Fruit fly (Drosophila melanogaster) whole organism, embryonic: ENCODE data around the gene Rab23.

Source experiments
- Ada2b ChIP-seq: fragments of 200-800 bp; sonication (Bioruptor generic); IDR thresholded peaks from 2 replicates; pipeline ENCODE4 v1.3.6; 2022; ENCODE audit warnings: missing biosample characterization, missing genetic modification characterization
- BEAF-32 ChIP-seq: fragments of 200-800 bp; sonication (Bioruptor generic); optimal IDR thresholded peaks from 3 replicates; lab custom pipeline; 2017; ENCODE audit warnings: missing biosample characterization, missing genetic modification characterization, mild to moderate bottlenecking, moderate library complexity, missing genetic modification reagents
- CG10366 ChIP-seq: fragments of 200-800 bp; sonication (Bioruptor generic); IDR thresholded peaks from 2 replicates; pipeline ENCODE4 v1.3.6; 2022; ENCODE audit warnings: missing biosample characterization, missing genetic modification characterization
- CG10462 ChIP-seq: fragments of 200-800 bp; sonication (Bioruptor generic); optimal IDR thresholded peaks from 2 replicates; lab custom pipeline; 2016; ENCODE audit warnings: missing biosample characterization, missing genetic modification characterization
- CG11695 ChIP-seq: fragments of 200-800 bp; sonication (Bioruptor generic); IDR thresholded peaks from 3 replicates; pipeline ENCODE4 v1.3.6; 2022; ENCODE audit warnings: missing biosample characterization, missing genetic modification characterization
- CG12219 ChIP-seq: fragments of 200-800 bp; sonication (Bioruptor generic); optimal IDR thresholded peaks from 3 replicates; lab custom pipeline; 2018; ENCODE audit warnings: missing biosample characterization, mild to moderate bottlenecking, missing genetic modification characterization
- CG12769 ChIP-seq: fragments of 200-800 bp; sonication (Bioruptor generic); optimal IDR thresholded peaks from 2 replicates; lab custom pipeline; 2019; ENCODE audit warnings: missing biosample characterization, mild to moderate bottlenecking, missing genetic modification characterization, moderate library complexity
- CG14710 ChIP-seq: fragments of 200-800 bp; sonication (Bioruptor generic); optimal IDR thresholded peaks from 3 replicates; lab custom pipeline; 2019; ENCODE audit warnings: missing biosample characterization, mild to moderate bottlenecking, missing genetic modification characterization, moderate library complexity
- CG14860 ChIP-seq: fragments of 200-800 bp; sonication (Bioruptor generic); IDR thresholded peaks from 3 replicates; pipeline ENCODE4 v1.3.6; 2022; ENCODE audit warnings: missing biosample characterization, missing genetic modification characterization; ENCODE audit not compliant: partially characterized antibody
- CG1603 ChIP-seq: fragments of 200-800 bp; sonication (Bioruptor generic); optimal IDR thresholded peaks from 2 replicates; lab custom pipeline; 2019; ENCODE audit warnings: missing biosample characterization, mild to moderate bottlenecking, missing genetic modification characterization, moderate library complexity
- CG17802 ChIP-seq: fragments of 200-800 bp; sonication (Bioruptor generic); optimal IDR thresholded peaks from 2 replicates; lab custom pipeline; 2018; ENCODE audit warnings: missing biosample characterization, mild to moderate bottlenecking, missing genetic modification characterization, moderate library complexity
- CG18011 ChIP-seq: fragments of 200-800 bp; sonication (Bioruptor generic); optimal IDR thresholded peaks from 2 replicates; lab custom pipeline; 2017; ENCODE audit warnings: missing biosample characterization, missing genetic modification characterization, mild to moderate bottlenecking, moderate library complexity, missing genotype
- CG3163 ChIP-seq: fragments of 200-800 bp; sonication (Bioruptor generic); optimal IDR thresholded peaks from 3 replicates; lab custom pipeline; 2016; ENCODE audit warnings: missing biosample characterization, missing genetic modification characterization
- CG4707 ChIP-seq: fragments of 200-800 bp; sonication (Bioruptor generic); optimal IDR thresholded peaks from 2 replicates; lab custom pipeline; 2018; ENCODE audit warnings: missing biosample characterization, mild to moderate bottlenecking, missing genetic modification characterization, moderate library complexity
- CG7271 ChIP-seq: fragments of 200-800 bp; sonication (Bioruptor generic); optimal IDR thresholded peaks from 2 replicates; lab custom pipeline; 2018; ENCODE audit warnings: missing biosample characterization, mild to moderate bottlenecking, missing genetic modification characterization, moderate library complexity
- CG8359 ChIP-seq: fragments of 200-800 bp; sonication (Bioruptor generic); optimal IDR thresholded peaks from 2 replicates; lab custom pipeline; 2017; ENCODE audit warnings: missing biosample characterization, mild to moderate bottlenecking, missing genetic modification characterization, borderline replicate concordance
- CG8765 ChIP-seq: fragments of 200-800 bp; sonication (Bioruptor generic); IDR thresholded peaks from 2 replicates; pipeline ENCODE4 v1.3.6; 2022; ENCODE audit warnings: missing biosample characterization, missing genetic modification characterization
- CG9797 ChIP-seq: fragments of 200-800 bp; sonication (Bioruptor generic); optimal IDR thresholded peaks from 3 replicates; lab custom pipeline; 2018; ENCODE audit warnings: missing biosample characterization, mild to moderate bottlenecking, missing genetic modification characterization
- CG9876 ChIP-seq: fragments of 200-800 bp; sonication (Bioruptor generic); optimal IDR thresholded peaks from 2 replicates; lab custom pipeline; 2016; ENCODE audit warnings: missing biosample characterization, missing genetic modification characterization
- Camta ChIP-seq: fragments of 200-800 bp; sonication (Bioruptor generic); optimal IDR thresholded peaks from 2 replicates; lab custom pipeline; 2016; ENCODE audit warnings: missing biosample characterization, missing genetic modification characterization
- D ChIP-seq, 2 experiments: fragments of 200-800 bp in 1 of 2; fragments of >200 bp in 1 of 2; sonication (Bioruptor generic) in 1 of 2; optimal IDR thresholded peaks; 2 replicates in 1 of 2; 3 replicates in 1 of 2; lab custom pipeline; 2017; ENCODE audit warnings: mild to moderate bottlenecking in 1 of 2, missing biosample characterization in 1 of 2, missing genetic modification characterization in 1 of 2, missing genetic modification reagents in 1 of 2
- Dad ChIP-seq: fragments of 200-800 bp; sonication (Bioruptor generic); optimal IDR thresholded peaks from 3 replicates; lab custom pipeline; 2016; ENCODE audit warnings: missing biosample characterization, missing genetic modification characterization
- Dbx ChIP-seq: fragments of 200-800 bp; sonication (Bioruptor generic); IDR thresholded peaks from 3 replicates; pipeline ENCODE4 v1.3.6; 2022; ENCODE audit warnings: missing biosample characterization, missing genetic modification characterization
- Deaf1 ChIP-seq: fragments of 200-800 bp; optimal IDR thresholded peaks from 3 replicates; lab custom pipeline; 2019; ENCODE audit warnings: missing biosample characterization, mild to moderate bottlenecking, missing genetic modification characterization, moderate library complexity
- E2f1 ChIP-seq: fragments of 200-800 bp; sonication (Bioruptor generic); IDR thresholded peaks from 2 replicates; pipeline ENCODE4 v1.3.6; 2022; ENCODE audit warnings: missing biosample characterization, missing genetic modification characterization
- Fer3 ChIP-seq: fragments of 200-800 bp; sonication (Bioruptor generic); optimal IDR thresholded peaks from 2 replicates; lab custom pipeline; 2018; ENCODE audit warnings: missing biosample characterization, mild to moderate bottlenecking, missing genetic modification characterization, moderate library complexity
- Gsc ChIP-seq: fragments of 200-800 bp; sonication (Bioruptor generic); IDR thresholded peaks from 2 replicates; pipeline ENCODE4 v1.3.6; 2022; ENCODE audit warnings: missing biosample characterization, missing genetic modification characterization
- H15 ChIP-seq: fragments of 200-800 bp; sonication (Bioruptor generic); IDR thresholded peaks from 3 replicates; pipeline ENCODE4 v1.3.6; 2022; ENCODE audit warnings: missing biosample characterization, missing genetic modification characterization
- Hmx ChIP-seq: fragments of 200-800 bp; sonication (Bioruptor generic); optimal IDR thresholded peaks from 2 replicates; lab custom pipeline; 2016; ENCODE audit warnings: missing biosample characterization, missing genetic modification characterization
- Hr39 ChIP-seq: fragments of >200 bp; optimal IDR thresholded peaks from 2 replicates; lab custom pipeline; 2017
- Myb ChIP-seq: fragments of 200-800 bp; sonication (Bioruptor generic); optimal IDR thresholded peaks from 2 replicates; lab custom pipeline; 2016; ENCODE audit warnings: missing biosample characterization, missing genetic modification characterization
- Optix ChIP-seq: fragments of 200-800 bp; sonication (Bioruptor generic); IDR thresholded peaks from 3 replicates; pipeline ENCODE4 v1.3.6; 2022; ENCODE audit warnings: missing biosample characterization, missing genetic modification characterization
- Rx ChIP-seq: fragments of 200-800 bp; sonication (Bioruptor generic); IDR thresholded peaks from 2 replicates; pipeline ENCODE4 v1.3.6; 2022; ENCODE audit warnings: missing biosample characterization, missing genetic modification characterization
- Sox100B ChIP-seq: fragments of 200-800 bp; sonication (Bioruptor generic); optimal IDR thresholded peaks from 3 replicates; lab custom pipeline; 2018; ENCODE audit warnings: missing biosample characterization, mild to moderate bottlenecking, missing genetic modification characterization
- ash1 ChIP-seq: fragments of 200-800 bp; sonication (Bioruptor generic); optimal IDR thresholded peaks from 2 replicates; lab custom pipeline; 2018; ENCODE audit warnings: missing biosample characterization, mild to moderate bottlenecking, missing genetic modification characterization
- bcd ChIP-seq: fragments of 200-800 bp; sonication (Bioruptor generic); optimal IDR thresholded peaks from 2 replicates; lab custom pipeline; 2017; ENCODE audit warnings: missing biosample characterization, mild to moderate bottlenecking, missing genetic modification characterization
- bsh ChIP-seq, 2 experiments: fragments of 200-800 bp; sonication (Bioruptor generic); optimal IDR thresholded peaks; 2 replicates each; lab custom pipeline; 2017 to 2018; ENCODE audit warnings: mild to moderate bottlenecking in 2 of 2, missing biosample characterization in 2 of 2, missing genetic modification characterization in 2 of 2, moderate library complexity in 1 of 2
- dmrt11E ChIP-seq: fragments of 200-800 bp; sonication (Bioruptor generic); optimal IDR thresholded peaks from 3 replicates; lab custom pipeline; 2018; ENCODE audit warnings: missing biosample characterization, mild to moderate bottlenecking, missing genetic modification characterization, moderate library complexity
- kni ChIP-seq: fragments of 200-800 bp; sonication (Bioruptor generic); optimal IDR thresholded peaks from 3 replicates; lab custom pipeline; 2017; ENCODE audit warnings: mild to moderate bottlenecking, missing biosample characterization, missing genetic modification reagents, missing genetic modification characterization
- p53 ChIP-seq: fragments of 200-800 bp; sonication (Bioruptor generic); optimal IDR thresholded peaks from 2 replicates; lab custom pipeline; 2016; ENCODE audit warnings: missing biosample characterization, missing genetic modification characterization
- pan ChIP-seq, 4 experiments: fragments of >200 bp in 3 of 4; fragments of 200-800 bp in 1 of 4; sonication (Bioruptor generic) in 1 of 4; optimal IDR thresholded peaks in 3 of 4; IDR thresholded peaks in 1 of 4; 2 replicates each; pipeline versions ENCODE4 v1.3.6 to Lab custom; 2017 to 2022; ENCODE audit warnings: missing biosample characterization in 2 of 4, missing genetic modification characterization in 2 of 4, mixed read lengths in 1 of 4
- pfk ChIP-seq: fragments of 200-800 bp; sonication (Bioruptor generic); optimal IDR thresholded peaks from 2 replicates; lab custom pipeline; 2018; ENCODE audit warnings: missing biosample characterization, mild to moderate bottlenecking, missing genetic modification characterization, moderate library complexity
- pho ChIP-seq: fragments of 200-800 bp; sonication (Bioruptor generic); optimal IDR thresholded peaks from 2 replicates; lab custom pipeline; 2016; ENCODE audit warnings: missing biosample characterization, missing genetic modification characterization
- psq ChIP-seq: fragments of 200-800 bp; sonication (Bioruptor generic); optimal IDR thresholded peaks from 2 replicates; lab custom pipeline; 2017; ENCODE audit warnings: missing biosample characterization, missing genetic modification characterization
- so ChIP-seq: fragments of 200-800 bp; sonication (Bioruptor generic); IDR thresholded peaks from 3 replicates; pipeline ENCODE4 v1.3.6; 2022; ENCODE audit warnings: missing biosample characterization, missing genetic modification characterization
- twi ChIP-seq: fragments of 200-800 bp; optimal IDR thresholded peaks from 2 replicates; lab custom pipeline; 2019; ENCODE audit warnings: missing biosample characterization, mild to moderate bottlenecking, missing genetic modification characterization, moderate library complexity
- unc-4 ChIP-seq: fragments of 200-800 bp; sonication (Bioruptor generic); IDR thresholded peaks from 2 replicates; pipeline ENCODE4 v1.3.6; 2022; ENCODE audit warnings: missing biosample characterization, missing genetic modification characterization; ENCODE audit not compliant: partially characterized antibody
- unpg ChIP-seq: fragments of 200-800 bp; sonication (Bioruptor generic); optimal IDR thresholded peaks from 3 replicates; lab custom pipeline; 2018; ENCODE audit warnings: missing biosample characterization, mild to moderate bottlenecking, missing genetic modification characterization, moderate library complexity
- zf30C ChIP-seq: fragments of 200-800 bp; sonication (Bioruptor generic); optimal IDR thresholded peaks from 3 replicates; lab custom pipeline; 2018; ENCODE audit warnings: missing biosample characterization, mild to moderate bottlenecking, missing genetic modification characterization

Gene Rab23

dm6 chr3R:5654692-5655181 is 30.5 kb downstream of the Rab23 start, which contains the start of the genes elm and MED27 (continued):
- TF ChIP-seq Fer3 (tag; lab: Kevin White, UChicago), result peak; percentile 89
- no peak for TF ChIP-seq Hr39 (lab: Kevin White, UChicago)
- peak; percentile 77 for TF ChIP-seq Sox100B (GFP tag; lab: Kevin White, UChicago)
- peak; percentile 86 for TF ChIP-seq Hmx (GFP tag; lab: Kevin White, UChicago)
- TF ChIP-seq CG8765 (GFP tag; lab: Robert Waterston, UW), result peak; percentile 92
- no peak for TF ChIP-seq D (optimal IDR thresholded peaks at IDR 0.05; lab: Kevin White, UChicago)
- peak; percentile 77 for TF ChIP-seq D (GFP tag; optimal IDR thresholded peaks at IDR 0.05; lab: Kevin White, UChicago)
- TF ChIP-seq dmrt11E (tag; lab: Kevin White, UChicago), result peak; percentile 93
- peak; percentile 92 for TF ChIP-seq CG10366 (GFP tag; lab: Robert Waterston, UW)
- peak; percentile 80 for TF ChIP-seq psq (GFP tag; lab: Kevin White, UChicago)
- peak; percentile 93 for TF ChIP-seq H15
- peak; percentile 90 for TF ChIP-seq unpg (GFP tag; lab: Kevin White, UChicago)
- TF ChIP-seq Dad, result peak; percentile 91
- TF ChIP-seq CG12219 (GFP tag; lab: Kevin White, UChicago), result peak; percentile 75
- TF ChIP-seq CG4707 (GFP tag; lab: Kevin White, UChicago), result peak; percentile 48
- TF ChIP-seq Ada2b (GFP tag; lab: Robert Waterston, UW), result peak; percentile 92
- TF ChIP-seq CG3163 (GFP tag; lab: Kevin White, UChicago), result peak; percentile 70
- TF ChIP-seq CG9876, result peak; percentile 80
- peak; percentile 94 for TF ChIP-seq pho (GFP tag; lab: Kevin White, UChicago)
- peak; percentile 79 for TF ChIP-seq CG11695 (GFP tag; lab: Robert Waterston, UW)
- TF ChIP-seq bsh (GFP tag; optimal IDR thresholded peaks at IDR 0.05; lab: Kevin White, UChicago), result peak; percentile 23 to 92
- peak; percentile 99 for TF ChIP-seq BEAF-32
- TF ChIP-seq CG12769 (tag; lab: Kevin White, UChicago), result peak; percentile 85
- TF ChIP-seq kni (GFP tag; lab: Kevin White, UChicago), result peak; percentile 85
- peak; percentile 94 for TF ChIP-seq Camta (GFP tag; lab: Kevin White, UChicago)
- peak; percentile 84; the same call in 2 of the 3 replicates for TF ChIP-seq Optix (GFP tag; lab: Robert Waterston, UW)
- peak; percentile 35 for TF ChIP-seq ash1 (GFP tag; lab: Kevin White, UChicago)
- no peak for TF ChIP-seq pan (optimal IDR thresholded peaks at IDR 0.05; lab: Kevin White, UChicago)
- peak in 1 of 2 experiments; percentile 89 for TF ChIP-seq pan (GFP tag; optimal IDR thresholded peaks at IDR 0.05 in 1 of 2, IDR thresholded peaks at IDR 0.05 in 1 of 2)
- peak; percentile 92 for TF ChIP-seq E2f1
- peak; percentile 82 for TF ChIP-seq Gsc (GFP tag; lab: Robert Waterston, UW)
- peak; percentile 73 for TF ChIP-seq CG17802 (tag; lab: Kevin White, UChicago)
- peak; percentile 89; the same call in 2 of the 3 replicates for TF ChIP-seq so (GFP tag; lab: Robert Waterston, UW)
- peak; percentile 94 for TF ChIP-seq CG14860
- peak; percentile 63 for TF ChIP-seq p53 (GFP tag; lab: Kevin White, UChicago)
- peak; percentile 84 for TF ChIP-seq CG18011
- TF ChIP-seq CG9797, result peak; percentile 95
- TF ChIP-seq Myb (GFP tag; lab: Kevin White, UChicago), result peak; percentile 83
- peak; percentile 96 for TF ChIP-seq Dbx (GFP tag; lab: Robert Waterston, UW)
- peak; percentile 95 for TF ChIP-seq unc-4 (GFP tag; lab: Robert Waterston, UW)
- TF ChIP-seq pfk, result peak; percentile 11
- peak; percentile 93 for TF ChIP-seq bcd (GFP tag; lab: Kevin White, UChicago)
- peak; percentile 88 for TF ChIP-seq CG10462 (GFP tag; lab: Kevin White, UChicago)
- TF ChIP-seq twi (tag; lab: Kevin White, UChicago), result peak; percentile 90
- peak; percentile 87 for TF ChIP-seq Rx
- TF ChIP-seq CG1603, result peak; percentile 63
- no peak for TF ChIP-seq zf30C (GFP tag; lab: Kevin White, UChicago)
- TF ChIP-seq CG8359, result peak; percentile 69
- TF ChIP-seq CG7271 (tag; lab: Kevin White, UChicago), result peak; percentile 83
- TF ChIP-seq CG14710, result peak; percentile 96
- peak; percentile 68 for TF ChIP-seq Deaf1
